Worm (Caenorhabditis elegans): ENCODE measurements around the gene spe-42.
A peak's percentile ranks its signal among the peaks of the same experiment; 100 is the strongest.

The spe-42 gene

ce11 chrV:11776538-11776937 lies 39.7 kb upstream of the spe-42 start, which contains the start of gene F55A11.6:
F55A11.6 (plus strand) TSS chrV:11776838.
- no peak for TF ChIP-seq pha-2 (tag; optimal IDR thresholded peaks at IDR 0.05)
- no peak for TF ChIP-seq gmeb-2 (tag; optimal IDR thresholded peaks at IDR 0.05)
- no peak for TF ChIP-seq lim-6 (tag; optimal IDR thresholded peaks at IDR 0.05)

ce11 chrV:11773934-11774333 lies 37.1 kb upstream of the spe-42 start:
- TF ChIP-seq lin-11 (tag; optimal IDR thresholded peaks at IDR 0.05), result no peak
- no peak for TF ChIP-seq nhr-11 (tag; optimal IDR thresholded peaks at IDR 0.05)
- TF ChIP-seq pag-3 (tag; optimal IDR thresholded peaks at IDR 0.05; ENCODE audit: borderline replicate concordance), result no peak
- no peak for TF ChIP-seq lim-6 (tag; optimal IDR thresholded peaks at IDR 0.05)
- TF ChIP-seq C08G9.2 (tag; optimal IDR thresholded peaks at IDR 0.05), result no peak
- TF ChIP-seq ztf-16 (tag; optimal IDR thresholded peaks at IDR 0.05), result no peak
- no peak for TF ChIP-seq nhr-232 (tag; optimal IDR thresholded peaks at IDR 0.05)
- no peak for TF ChIP-seq sox-4 (tag; optimal IDR thresholded peaks at IDR 0.05)
- TF ChIP-seq tbx-7 (tag; optimal IDR thresholded peaks at IDR 0.05), result no peak
- TF ChIP-seq hlh-6 (tag; optimal IDR thresholded peaks at IDR 0.05), result no peak
- TF ChIP-seq pros-1 (tag; optimal IDR thresholded peaks at IDR 0.05), result no peak
- no peak for TF ChIP-seq ceh-2 (tag; optimal IDR thresholded peaks at IDR 0.05)
- no peak for TF ChIP-seq pax-1 (tag; optimal IDR thresholded peaks at IDR 0.05)
- TF ChIP-seq sdc-2 (tag; optimal IDR thresholded peaks at IDR 0.05), result no peak
- TF ChIP-seq unc-3 (GFP tag; conservative IDR thresholded peaks at IDR 0.05), result no peak
- TF ChIP-seq unc-3 (tag; optimal IDR thresholded peaks at IDR 0.05), result no peak
- no peak for TF ChIP-seq ets-4 (tag; optimal IDR thresholded peaks at IDR 0.05)
- TF ChIP-seq elt-2 (tag; optimal IDR thresholded peaks at IDR 0.05), result no peak
- TF ChIP-seq rnt-1 (tag; optimal IDR thresholded peaks at IDR 0.05), result no peak
- no peak for TF ChIP-seq fkh-6 (tag; optimal IDR thresholded peaks at IDR 0.05)
- TF ChIP-seq hlh-15 (tag; optimal IDR thresholded peaks at IDR 0.05), result no peak

ce11 chrV:11773420-11773819 lies 36.6 kb upstream of the spe-42 start, which contains the start of gene bus-18:
bus-18 (plus strand) TSS chrV:11773720.
- no peak for TF ChIP-seq dmd-4 (tag; optimal IDR thresholded peaks at IDR 0.05; ENCODE audit: borderline replicate concordance)

- peak; percentile 29 for TF ChIP-seq C08G9.2 (tag; optimal IDR thresholded peaks at IDR 0.05)
- TF ChIP-seq tbx-2 (tag; optimal IDR thresholded peaks at IDR 0.05), result peak; percentile 8
- TF ChIP-seq sox-2 (GFP tag; IDR thresholded peaks at IDR 0.05), result no peak
- no peak for TF ChIP-seq nhr-232 (tag; optimal IDR thresholded peaks at IDR 0.05)
- TF ChIP-seq elt-2 (tag; optimal IDR thresholded peaks at IDR 0.05), result no peak
These were observed 33.3 kb upstream of the spe-42 start, which contains the start of gene F55A11.4 for ce11 chrV:11770053-11770517. F55A11.4 (plus strand) TSS chrV:11770467.

ce11 chrV:11769646-11770045 lies 32.9 kb upstream of the spe-42 start:
- TF ChIP-seq tbx-2 (tag; optimal IDR thresholded peaks at IDR 0.05) (no peak), sox-2 (GFP tag; IDR thresholded peaks at IDR 0.05) (no peak), gmeb-2 (tag; optimal IDR thresholded peaks at IDR 0.05) (no peak), odd-2 (tag; optimal IDR thresholded peaks at IDR 0.05) (no peak)

- TF ChIP-seq elt-2 (tag; optimal IDR thresholded peaks at IDR 0.05) (no peak), hlh-30 (tag; optimal IDR thresholded peaks at IDR 0.05; ENCODE audit: insufficient read depth) (no peak), fkh-10 (GFP tag; optimal IDR thresholded peaks at IDR 0.05) (no peak), elt-4 (tag; optimal IDR thresholded peaks at IDR 0.05) (no peak), T23F11.4 (GFP tag; optimal IDR thresholded peaks at IDR 0.05) (no peak), ceh-48 (tag; optimal IDR thresholded peaks at IDR 0.05) (no peak), ceh-30 (tag; optimal IDR thresholded peaks at IDR 0.05) (no peak), fax-1 (tag; optimal IDR thresholded peaks at IDR 0.05) (no peak), F13H6.1 (tag; optimal IDR thresholded peaks at IDR 0.05) (no peak), pha-4 (tag; optimal IDR thresholded peaks at IDR 0.05) (no peak), rnt-1 (tag; optimal IDR thresholded peaks at IDR 0.05) (no peak), tbx-7 (tag; optimal IDR thresholded peaks at IDR 0.05) (no peak), nhr-11 (tag; optimal IDR thresholded peaks at IDR 0.05) (no peak), ceh-18 (tag; optimal IDR thresholded peaks at IDR 0.05) (no peak), hlh-15 (tag; optimal IDR thresholded peaks at IDR 0.05) (no peak), C38D4.7 (GFP tag; optimal IDR thresholded peaks at IDR 0.05) (no peak), ceh-2 (tag; optimal IDR thresholded peaks at IDR 0.05) (no peak), dve-1 (tag; optimal IDR thresholded peaks at IDR 0.05) (no peak), mec-3 (tag; optimal IDR thresholded peaks at IDR 0.05; ENCODE audit: borderline replicate concordance) (no peak)
These were observed 30.2 kb upstream of the spe-42 start, which contains the start of gene sel-11 for ce11 chrV:11767028-11767427. sel-11 (plus strand) TSS chrV:11767328.

Measured in whole organism, late embryonic.